Fruit fly (Drosophila melanogaster) whole organism, embryonic: ENCODE measurements around the gene CG11131.

ENCODE experiments used
- Aef1 ChIP-seq: fragments of 200-800 bp; sonication (Bioruptor generic); IDR thresholded peaks from 3 replicates; pipeline ENCODE4 v1.3.6; 2022; ENCODE audit warnings: missing biosample characterization, missing genetic modification characterization
- Atf6 ChIP-seq: fragments of 200-800 bp; sonication (Bioruptor generic); IDR thresholded peaks from 2 replicates; pipeline ENCODE4 v1.3.6; 2022; ENCODE audit warnings: missing biosample characterization, missing genetic modification characterization
- Blimp-1 ChIP-seq: fragments of 200-800 bp; sonication (Bioruptor generic); optimal IDR thresholded peaks from 3 replicates; lab custom pipeline; 2018; ENCODE audit warnings: missing biosample characterization, missing genetic modification characterization, mild to moderate bottlenecking, moderate library complexity, missing genetic modification reagents
- CG10321 ChIP-seq: fragments of 200-800 bp; sonication (Bioruptor generic); IDR thresholded peaks from 2 replicates; pipeline ENCODE4 v1.3.6; 2022; ENCODE audit warnings: missing biosample characterization, missing genetic modification characterization
- CG10366 ChIP-seq: fragments of 200-800 bp; sonication (Bioruptor generic); IDR thresholded peaks from 2 replicates; pipeline ENCODE4 v1.3.6; 2022; ENCODE audit warnings: missing biosample characterization, missing genetic modification characterization
- CG10959 ChIP-seq: fragments of 200-800 bp; sonication (Bioruptor generic); IDR thresholded peaks from 2 replicates; pipeline ENCODE4 v1.3.6; 2022; ENCODE audit warnings: missing biosample characterization, missing genetic modification characterization
- CG12104 ChIP-seq: fragments of 200-800 bp; sonication (Bioruptor generic); optimal IDR thresholded peaks from 3 replicates; lab custom pipeline; 2016; ENCODE audit warnings: missing biosample characterization, missing genetic modification characterization
- CG12219 ChIP-seq: fragments of 200-800 bp; sonication (Bioruptor generic); optimal IDR thresholded peaks from 3 replicates; lab custom pipeline; 2018; ENCODE audit warnings: missing biosample characterization, mild to moderate bottlenecking, missing genetic modification characterization
- CG13624 ChIP-seq: fragments of 200-800 bp; sonication (Bioruptor generic); optimal IDR thresholded peaks from 2 replicates; lab custom pipeline; 2016; ENCODE audit warnings: missing biosample characterization, missing genetic modification characterization
- CG14050 ChIP-seq: fragments of 200-800 bp; sonication (Bioruptor generic); IDR thresholded peaks from 3 replicates; pipeline ENCODE4 v1.3.6; 2022; ENCODE audit warnings: missing biosample characterization, missing genetic modification characterization
- CG17186 ChIP-seq: fragments of 200-800 bp; sonication (Bioruptor generic); optimal IDR thresholded peaks from 3 replicates; lab custom pipeline; 2017; ENCODE audit warnings: missing biosample characterization, missing genetic modification reagents, missing genetic modification characterization
- CG17328 ChIP-seq: fragments of 200-800 bp; sonication (Bioruptor generic); IDR thresholded peaks from 2 replicates; pipeline ENCODE4 v1.3.6; 2022; ENCODE audit warnings: missing biosample characterization, missing genetic modification characterization
- CG1792 ChIP-seq: fragments of 200-800 bp; sonication (Bioruptor generic); optimal IDR thresholded peaks from 2 replicates; lab custom pipeline; 2016; ENCODE audit warnings: missing biosample characterization, missing genetic modification characterization
- CG2120 ChIP-seq: fragments of 200-800 bp; sonication (Bioruptor generic); optimal IDR thresholded peaks from 3 replicates; lab custom pipeline; 2016; ENCODE audit warnings: missing biosample characterization, missing genetic modification characterization
- CG4328 ChIP-seq: fragments of 200-800 bp; sonication (Bioruptor generic); optimal IDR thresholded peaks from 3 replicates; lab custom pipeline; 2017; ENCODE audit warnings: missing biosample characterization, missing genetic modification reagents, missing genetic modification characterization
- CG4820 ChIP-seq: fragments of 200-800 bp; sonication (Bioruptor generic); optimal IDR thresholded peaks from 3 replicates; lab custom pipeline; 2016; ENCODE audit warnings: missing biosample characterization, missing genetic modification characterization
- CG6765 ChIP-seq: fragments of 200-800 bp; sonication (Bioruptor generic); optimal IDR thresholded peaks from 3 replicates; lab custom pipeline; 2017; ENCODE audit warnings: missing biosample characterization, mild to moderate bottlenecking, missing genetic modification characterization
- CG8765 ChIP-seq: fragments of 200-800 bp; sonication (Bioruptor generic); IDR thresholded peaks from 2 replicates; pipeline ENCODE4 v1.3.6; 2022; ENCODE audit warnings: missing biosample characterization, missing genetic modification characterization
- CG9437 ChIP-seq: fragments of 200-800 bp; sonication (Bioruptor generic); optimal IDR thresholded peaks from 2 replicates; lab custom pipeline; 2018; ENCODE audit warnings: missing biosample characterization, mild to moderate bottlenecking, missing genetic modification characterization
- CoRest ChIP-seq: fragments of 200-800 bp; sonication (Bioruptor generic); optimal IDR thresholded peaks from 3 replicates; lab custom pipeline; 2018; ENCODE audit warnings: missing biosample characterization, mild to moderate bottlenecking, missing genetic modification characterization, moderate library complexity
- D19B ChIP-seq: fragments of 200-800 bp; sonication (Bioruptor generic); optimal IDR thresholded peaks from 2 replicates; lab custom pipeline; 2017; ENCODE audit warnings: missing biosample characterization, mild to moderate bottlenecking, missing genetic modification characterization
- Doc3 ChIP-seq: fragments of 200-800 bp; sonication (Bioruptor generic); IDR thresholded peaks from 3 replicates; pipeline ENCODE4 v1.3.6; 2022; ENCODE audit warnings: missing biosample characterization, missing genetic modification characterization; ENCODE audit not compliant: partially characterized antibody
- Ets65A ChIP-seq: fragments of 200-800 bp; sonication (Bioruptor generic); peaks from one replicate; lab custom pipeline; 2016; ENCODE audit warnings: missing biosample characterization, missing genetic modification characterization
- Gsc ChIP-seq: fragments of 200-800 bp; sonication (Bioruptor generic); IDR thresholded peaks from 2 replicates; pipeline ENCODE4 v1.3.6; 2022; ENCODE audit warnings: missing biosample characterization, missing genetic modification characterization
- H15 ChIP-seq: fragments of 200-800 bp; sonication (Bioruptor generic); IDR thresholded peaks from 3 replicates; pipeline ENCODE4 v1.3.6; 2022; ENCODE audit warnings: missing biosample characterization, missing genetic modification characterization
- HLH4C ChIP-seq: fragments of 200-800 bp; sonication (Bioruptor generic); IDR thresholded peaks from 3 replicates; pipeline ENCODE4 v1.3.6; 2022; ENCODE audit warnings: missing biosample characterization, missing genetic modification characterization; ENCODE audit not compliant: partially characterized antibody
- Hand ChIP-seq: fragments of 200-800 bp; sonication (Bioruptor generic); optimal IDR thresholded peaks from 2 replicates; lab custom pipeline; 2017; ENCODE audit warnings: mild to moderate bottlenecking, missing biosample characterization, missing genetic modification reagents, missing genetic modification characterization
- Hr51 ChIP-seq, 2 experiments: fragments of 200-800 bp; sonication (Bioruptor generic); optimal IDR thresholded peaks; 2 replicates in 1 of 2; 3 replicates in 1 of 2; lab custom pipeline; 2016 to 2018; ENCODE audit warnings: missing biosample characterization in 2 of 2, missing genetic modification characterization in 2 of 2, mild to moderate bottlenecking in 1 of 2, moderate library complexity in 1 of 2
- Lpt ChIP-seq: fragments of >200 bp; optimal IDR thresholded peaks from 2 replicates; lab custom pipeline; 2018; ENCODE audit warnings: missing biosample characterization, missing genetic modification characterization
- Max ChIP-seq: fragments of 200-800 bp; sonication (Bioruptor generic); optimal IDR thresholded peaks from 2 replicates; lab custom pipeline; 2016; ENCODE audit warnings: missing biosample characterization, mild to moderate bottlenecking, missing genetic modification characterization
- NfI ChIP-seq: fragments of 200-800 bp; sonication (Bioruptor generic); optimal IDR thresholded peaks from 3 replicates; lab custom pipeline; 2018; ENCODE audit warnings: missing biosample characterization, mild to moderate bottlenecking, missing genetic modification characterization, moderate library complexity
- Ravus ChIP-seq: fragments of 200-800 bp; sonication (Bioruptor generic); IDR thresholded peaks from 2 replicates; pipeline ENCODE4 v1.3.6; 2022; ENCODE audit warnings: missing biosample characterization, missing genetic modification characterization
- bigmax ChIP-seq: fragments of 200-800 bp; sonication (Bioruptor generic); optimal IDR thresholded peaks from 2 replicates; lab custom pipeline; 2018; ENCODE audit warnings: missing biosample characterization, mild to moderate bottlenecking, missing genetic modification characterization
- chinmo ChIP-seq: fragments of 200-800 bp; sonication (Bioruptor generic); IDR thresholded peaks from 4 replicates; pipeline ENCODE4 v1.3.6; 2022; ENCODE audit warnings: missing biosample characterization, missing genetic modification characterization; ENCODE audit not compliant: partially characterized antibody
- crol ChIP-seq: fragments of 200-800 bp; sonication (Bioruptor generic); IDR thresholded peaks from 2 replicates; pipeline ENCODE4 v1.3.6; 2022; ENCODE audit warnings: missing biosample characterization, missing genetic modification characterization
- emc ChIP-seq: fragments of 200-800 bp; sonication (Bioruptor generic); optimal IDR thresholded peaks from 2 replicates; lab custom pipeline; 2016; ENCODE audit warnings: missing biosample characterization, missing genetic modification characterization
- ewg ChIP-seq: fragments of 200-800 bp; sonication (Bioruptor generic); optimal IDR thresholded peaks from 3 replicates; lab custom pipeline; 2017; ENCODE audit warnings: mild to moderate bottlenecking, missing biosample characterization, missing genetic modification reagents, missing genetic modification characterization
- fd64A ChIP-seq: fragments of 200-800 bp; sonication (Bioruptor generic); optimal IDR thresholded peaks from 3 replicates; lab custom pipeline; 2018; ENCODE audit warnings: missing biosample characterization, mild to moderate bottlenecking, missing genetic modification characterization
- gfzf ChIP-seq: fragments of 200-800 bp; sonication (Bioruptor generic); optimal IDR thresholded peaks from 2 replicates; lab custom pipeline; 2016; ENCODE audit warnings: missing biosample characterization, mild to moderate bottlenecking, missing genetic modification characterization, moderate library complexity
- gsb-n ChIP-seq: fragments of 200-800 bp; sonication (Bioruptor generic); optimal IDR thresholded peaks from 3 replicates; lab custom pipeline; 2018; ENCODE audit warnings: missing biosample characterization, mild to moderate bottlenecking, missing genetic modification characterization
- hth ChIP-seq: fragments of >200 bp; optimal IDR thresholded peaks from 2 replicates; lab custom pipeline; 2017; ENCODE audit warnings: inconsistent platforms
- luna ChIP-seq: fragments of 200-800 bp; sonication (Bioruptor generic); optimal IDR thresholded peaks from 2 replicates; lab custom pipeline; 2016; ENCODE audit warnings: missing biosample characterization, missing genetic modification characterization
- mirr ChIP-seq: fragments of 200-800 bp; sonication (Bioruptor generic); optimal IDR thresholded peaks from 3 replicates; lab custom pipeline; 2018; ENCODE audit warnings: missing biosample characterization, mild to moderate bottlenecking, missing genetic modification characterization
- nom ChIP-seq: fragments of 200-800 bp; sonication (Bioruptor generic); optimal IDR thresholded peaks from 2 replicates; lab custom pipeline; 2017; ENCODE audit warnings: missing biosample characterization, missing genetic modification characterization, mild to moderate bottlenecking, moderate library complexity, missing genetic modification reagents
- odd ChIP-seq: fragments of 200-800 bp; sonication (Bioruptor generic); optimal IDR thresholded peaks from 2 replicates; lab custom pipeline; 2017; ENCODE audit warnings: missing biosample characterization, mild to moderate bottlenecking, missing genetic modification characterization
- pb ChIP-seq: fragments of 200-800 bp; sonication (Bioruptor generic); optimal IDR thresholded peaks from 3 replicates; lab custom pipeline; 2016; ENCODE audit warnings: missing biosample characterization, missing genetic modification characterization
- sna ChIP-seq: fragments of 200-800 bp; sonication (Bioruptor generic); IDR thresholded peaks from 2 replicates; pipeline ENCODE4 v1.3.6; 2022; ENCODE audit warnings: missing biosample characterization, missing genetic modification characterization; ENCODE audit not compliant: partially characterized antibody
- sr ChIP-seq: fragments of 200-800 bp; sonication (Bioruptor generic); IDR thresholded peaks from 3 replicates; pipeline ENCODE4 v1.3.6; 2022; ENCODE audit warnings: missing biosample characterization, missing genetic modification characterization
- usp ChIP-seq: fragments of >200 bp; optimal IDR thresholded peaks from 2 replicates; lab custom pipeline; 2017; ENCODE audit warnings: missing biosample characterization, missing genetic modification characterization
- z ChIP-seq: fragments of 200-800 bp; sonication (Bioruptor generic); IDR thresholded peaks from 3 replicates; pipeline ENCODE4 v1.3.6; 2022; ENCODE audit warnings: missing biosample characterization, missing genetic modification characterization
- zen2 ChIP-seq: fragments of 200-800 bp; sonication (Bioruptor generic); IDR thresholded peaks from 3 replicates; pipeline ENCODE4 v1.3.6; 2022; ENCODE audit warnings: missing biosample characterization, missing genetic modification characterization; ENCODE audit not compliant: partially characterized antibody
- zfh1 ChIP-seq: fragments of 200-800 bp; sonication (Bioruptor generic); IDR thresholded peaks from 3 replicates; pipeline ENCODE4 v1.3.6; 2022; ENCODE audit warnings: missing biosample characterization, missing genetic modification characterization

The CG11131 gene

DNA sequence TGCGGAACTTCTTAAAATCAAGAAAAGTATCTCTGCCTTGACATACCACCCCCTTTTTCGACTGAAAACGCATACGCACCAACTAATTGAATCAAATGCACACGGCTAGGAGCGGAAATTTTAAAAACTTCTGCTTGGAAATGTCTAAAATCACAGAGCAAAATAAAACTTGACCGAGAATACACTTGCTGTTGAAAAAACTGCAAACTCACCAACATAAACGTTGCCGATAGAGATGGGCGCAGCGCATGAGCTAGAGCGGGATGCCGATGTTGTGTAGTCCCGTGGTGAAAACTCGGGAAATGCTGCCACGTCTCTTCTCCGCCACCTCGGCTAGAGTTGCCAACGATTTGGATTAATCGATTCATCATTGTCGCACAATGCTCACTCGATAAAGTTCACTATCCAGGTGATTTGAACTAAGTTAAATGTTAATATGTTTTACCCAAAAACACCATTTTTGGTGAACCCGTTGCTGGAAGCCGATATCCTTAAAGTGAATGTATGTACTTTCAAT, 26.6 kb upstream of the CG11131 start, which contains the start of the genes CG11109 and Arf1 (continued):
- peak; percentile 0 for TF ChIP-seq CG12219
- no peak for TF ChIP-seq Aef1 (GFP tag; lab: Robert Waterston, UW)
- TF ChIP-seq NfI (GFP tag; lab: Kevin White, UChicago), result no peak
- TF ChIP-seq crol (GFP tag; lab: Robert Waterston, UW), result peak; percentile 67
- TF ChIP-seq mirr (GFP tag; lab: Kevin White, UChicago), result peak; percentile 33
- no peak for TF ChIP-seq ewg (GFP tag; lab: Kevin White, UChicago)
- no peak for TF ChIP-seq CG17328 (GFP tag; lab: Robert Waterston, UW)
- no peak for TF ChIP-seq CG14050 (GFP tag; lab: Robert Waterston, UW)
- peak; percentile 32 for TF ChIP-seq CG17186 (GFP tag; lab: Kevin White, UChicago)
- TF ChIP-seq nom, result peak; percentile 12
- TF ChIP-seq CG2120 (GFP tag; lab: Kevin White, UChicago), result no peak
- TF ChIP-seq bigmax (GFP tag; lab: Kevin White, UChicago), result no peak
- no peak for TF ChIP-seq Hand (GFP tag; lab: Kevin White, UChicago)
- peak; percentile 33 for TF ChIP-seq Doc3 (GFP tag; lab: Robert Waterston, UW)
- no peak for TF ChIP-seq H15 (GFP tag; lab: Robert Waterston, UW)
- TF ChIP-seq chinmo (GFP tag; lab: Robert Waterston, UW), result peak; percentile 80
- TF ChIP-seq CG8765, result no peak
- no peak for TF ChIP-seq CG1792 (GFP tag; lab: Kevin White, UChicago)
- TF ChIP-seq CG4820, result no peak
- no peak for TF ChIP-seq CG10959
- TF ChIP-seq Ets65A, result no peak
- TF ChIP-seq Lpt (GFP tag; lab: Kevin White, UChicago), result no peak
- peak; percentile 7 for TF ChIP-seq gfzf (GFP tag; lab: Kevin White, UChicago)
- TF ChIP-seq CG10366 (GFP tag; lab: Robert Waterston, UW), result no peak
- TF ChIP-seq zen2 (GFP tag; lab: Robert Waterston, UW), result peak; percentile 61
- no peak for TF ChIP-seq Ravus (GFP tag; lab: Robert Waterston, UW)
- no peak for TF ChIP-seq CG6765 (GFP tag; lab: Kevin White, UChicago)
- TF ChIP-seq CG12104 (GFP tag; lab: Kevin White, UChicago), result no peak
- TF ChIP-seq Gsc (GFP tag; lab: Robert Waterston, UW), result no peak
- TF ChIP-seq usp (GFP tag; lab: Kevin White, UChicago), result no peak
- TF ChIP-seq CoRest (tag; lab: Kevin White, UChicago), result no peak
- TF ChIP-seq gsb-n (tag; lab: Kevin White, UChicago), result no peak
- TF ChIP-seq Blimp-1 (GFP tag; lab: Kevin White, UChicago), result no peak
- no peak for TF ChIP-seq Max
- no peak for TF ChIP-seq CG4328 (GFP tag; lab: Kevin White, UChicago)
- no peak for TF ChIP-seq D19B (GFP tag; lab: Kevin White, UChicago)
- no peak for TF ChIP-seq fd64A (GFP tag; lab: Kevin White, UChicago)
- TF ChIP-seq luna (GFP tag; lab: Kevin White, UChicago), result no peak
- TF ChIP-seq HLH4C (GFP tag; lab: Robert Waterston, UW), result peak; percentile 59; the same call in 2 of the 3 replicates
- TF ChIP-seq Hr51 (GFP tag; optimal IDR thresholded peaks at IDR 0.05; lab: Kevin White, UChicago), result no peak
- TF ChIP-seq odd (GFP tag; lab: Kevin White, UChicago), result no peak
- TF ChIP-seq hth, result no peak
- TF ChIP-seq sna (GFP tag; lab: Robert Waterston, UW), result peak; percentile 13
- TF ChIP-seq z (GFP tag; lab: Robert Waterston, UW), result no peak
- no peak for TF ChIP-seq sr (GFP tag; lab: Robert Waterston, UW)
- no peak for TF ChIP-seq zfh1
- no peak for TF ChIP-seq Atf6 (GFP tag; lab: Robert Waterston, UW)
- TF ChIP-seq CG10321 (GFP tag; lab: Robert Waterston, UW), result peak; percentile 93
- no peak for TF ChIP-seq CG9437 (GFP tag; lab: Kevin White, UChicago)
- TF ChIP-seq emc (GFP tag; lab: Kevin White, UChicago), result no peak
- TF ChIP-seq CG13624 (GFP tag; lab: Kevin White, UChicago), result no peak
- TF ChIP-seq pb, result no peak
